Worm (Caenorhabditis elegans) whole organism, mixed stage, embryonic: ENCODE measurements around the gene M79.2.

Experiments
- nhr-12 ChIP-seq: fragments of 150-350 bp; optimal IDR thresholded peaks from 2 replicates; lab custom pipeline; 2014; ENCODE audit warnings: missing biosample characterization, missing genetic modification characterization
- nhr-2 ChIP-seq: fragments of 150-350 bp; optimal IDR thresholded peaks from 2 replicates; lab custom pipeline; 2014; ENCODE audit warnings: missing biosample characterization, missing genetic modification characterization
- nhr-28 ChIP-seq: fragments of 150-350 bp; optimal IDR thresholded peaks from 2 replicates; lab custom pipeline; 2014; ENCODE audit warnings: missing biosample characterization, missing genetic modification characterization
- nhr-76 ChIP-seq: sonication (generic microtip); optimal IDR thresholded peaks from 2 replicates; lab custom pipeline; 2017; ENCODE audit warnings: missing biosample characterization, missing genetic modification characterization
- pha-4 ChIP-seq: fragments of 150-350 bp; optimal IDR thresholded peaks from 2 replicates; lab custom pipeline; 2018; ENCODE audit warnings: missing biosample characterization, missing genetic modification reagents, missing genetic modification characterization
- sptf-1 ChIP-seq: sonication (generic microtip); optimal IDR thresholded peaks from 2 replicates; lab custom pipeline; 2017; ENCODE audit warnings: mild to moderate bottlenecking, missing genetic modification characterization, moderate library complexity, missing compliant biosample characterization

ce11 chrX:10624157-10624623 lies 4.4 kb downstream of the M79.2 start, which contains the start of gene abl-1:
- TF ChIP-seq nhr-76 (no peak), pha-4 (tag; lab: Kevin White, UChicago) (peak; percentile 74), nhr-12 (tag; lab: Kevin White, UChicago) (no peak), sptf-1 (no peak), nhr-2 (tag; lab: Kevin White, UChicago) (peak; percentile 23), nhr-28 (no peak)
